Worm (Caenorhabditis elegans) whole organism, young adult: Measurements from ENCODE around the gene Y73C8C.12.

Source experiments
- K11D2.4 ChIP-seq: fragments of 200-800 bp; sonication (Bioruptor generic); IDR thresholded peaks from 2 replicates; pipeline ENCODE4 v1.3.6; 2022; ENCODE audit warnings: missing genetic modification reagents, missing genetic modification characterization, missing compliant biosample characterization
- K12H6.12 ChIP-seq: fragments of 200-800 bp; sonication (Bioruptor generic); optimal IDR thresholded peaks from 2 replicates; lab custom pipeline; 2018; ENCODE audit warnings: mild to moderate bottlenecking, missing genetic modification characterization, missing compliant biosample characterization
- Y67H2A.10 ChIP-seq: fragments of 200-800 bp; sonication (Bioruptor generic); conservative IDR thresholded peaks from 2 replicates; pipeline ENCODE4 v1.3.6; 2022; ENCODE audit warnings: missing genetic modification reagents, missing genetic modification characterization, missing compliant biosample characterization
- ZK185.1 ChIP-seq: sonication (generic microtip); optimal IDR thresholded peaks from 2 replicates; lab custom pipeline; 2016; ENCODE audit warnings: mild to moderate bottlenecking, missing genetic modification characterization, missing compliant biosample characterization; ENCODE audit not compliant: poor library complexity, severe bottlenecking
- athp-1 ChIP-seq: sonication (generic microtip); optimal IDR thresholded peaks from 2 replicates; lab custom pipeline; 2017; ENCODE audit warnings: mild to moderate bottlenecking, missing genetic modification characterization, missing compliant biosample characterization
- ceh-40 ChIP-seq: fragments of 200-800 bp; sonication (Bioruptor generic); IDR thresholded peaks from 2 replicates; pipeline ENCODE4 v1.3.6; 2022; ENCODE audit warnings: missing genetic modification characterization, missing compliant biosample characterization
- dpl-1 ChIP-seq: fragments of 150-350 bp; optimal IDR thresholded peaks from 2 replicates; lab custom pipeline; 2014; ENCODE audit warnings: missing biosample characterization, missing genetic modification reagents, missing genetic modification characterization
- egl-18 ChIP-seq: fragments of 200-800 bp; sonication (Bioruptor generic); IDR thresholded peaks from 2 replicates; pipeline ENCODE4 v1.3.6; 2022; ENCODE audit warnings: missing genetic modification reagents, missing genetic modification characterization, missing compliant biosample characterization
- egl-44 ChIP-seq: fragments of 200-800 bp; sonication (Bioruptor generic); IDR thresholded peaks from 2 replicates; pipeline ENCODE4 v1.3.6; 2022; ENCODE audit warnings: missing genetic modification reagents, missing genetic modification characterization, missing compliant biosample characterization
- hlh-26 ChIP-seq: fragments of 200-800 bp; sonication (Bioruptor generic); conservative IDR thresholded peaks from 2 replicates; pipeline ENCODE4 v1.3.6; 2022; ENCODE audit warnings: missing genetic modification reagents, missing genetic modification characterization, missing compliant biosample characterization
- lag-1 ChIP-seq: fragments of 200-800 bp; sonication (Bioruptor generic); IDR thresholded peaks from 2 replicates; pipeline ENCODE4 v1.3.6; 2022; ENCODE audit warnings: missing genetic modification reagents, missing genetic modification characterization, missing compliant biosample characterization
- lin-26 ChIP-seq: fragments of 200-800 bp; sonication (Bioruptor generic); IDR thresholded peaks from 2 replicates; pipeline ENCODE4 v1.3.6; 2022; ENCODE audit warnings: missing genetic modification reagents, missing genetic modification characterization, missing compliant biosample characterization
- lin-40 ChIP-seq: sonication (generic microtip); optimal IDR thresholded peaks from 2 replicates; lab custom pipeline; 2016; ENCODE audit warnings: missing genetic modification characterization, mild to moderate bottlenecking, missing compliant biosample characterization, missing genotype, missing genetic modification reagents
- lir-1 ChIP-seq: fragments of 200-800 bp; sonication (Bioruptor generic); conservative IDR thresholded peaks from 2 replicates; pipeline ENCODE4 v1.3.6; 2022; ENCODE audit warnings: missing genetic modification reagents, missing genetic modification characterization, missing compliant biosample characterization
- lsl-1 ChIP-seq: fragments of 200-800 bp; sonication (Bioruptor generic); optimal IDR thresholded peaks from 2 replicates; lab custom pipeline; 2018; ENCODE audit warnings: mild to moderate bottlenecking, missing genetic modification characterization, moderate library complexity, missing compliant biosample characterization
- madf-10 ChIP-seq: sonication (generic microtip); optimal IDR thresholded peaks from 2 replicates; lab custom pipeline; 2016; ENCODE audit warnings: mild to moderate bottlenecking, missing genetic modification characterization, missing compliant biosample characterization
- madf-8 ChIP-seq: fragments of 200-800 bp; sonication (Bioruptor generic); conservative IDR thresholded peaks from 2 replicates; pipeline ENCODE4 v1.3.6; 2022; ENCODE audit warnings: missing genetic modification reagents, missing genetic modification characterization, missing compliant biosample characterization
- mxl-1 ChIP-seq: sonication (generic microtip); optimal IDR thresholded peaks from 2 replicates; lab custom pipeline; 2016; ENCODE audit warnings: missing genetic modification characterization, missing compliant biosample characterization
- nhr-179 ChIP-seq: sonication (generic microtip); optimal IDR thresholded peaks from 2 replicates; lab custom pipeline; 2016; ENCODE audit warnings: mild to moderate bottlenecking, missing genetic modification characterization, missing compliant biosample characterization
- pha-4 ChIP-seq: fragments of 150-350 bp; sonication (generic microtip); optimal IDR thresholded peaks from 2 replicates; lab custom pipeline; 2014; ENCODE audit warnings: missing biosample characterization, missing genetic modification reagents, missing genetic modification characterization
- repo-1 ChIP-seq: sonication (generic microtip); optimal IDR thresholded peaks from 2 replicates; lab custom pipeline; 2017; ENCODE audit warnings: mild to moderate bottlenecking, missing genetic modification characterization, missing compliant biosample characterization
- snpc-1.1 ChIP-seq: sonication (generic microtip); optimal IDR thresholded peaks from 2 replicates; lab custom pipeline; 2017; ENCODE audit warnings: missing genetic modification characterization, mild to moderate bottlenecking, missing compliant biosample characterization, antibody characterized with exemption, moderate library complexity, missing genotype, missing genetic modification reagents; ENCODE audit not compliant: insufficient read depth
- snpc-1.3 ChIP-seq: sonication (generic microtip); optimal IDR thresholded peaks from 2 replicates; lab custom pipeline; 2017; ENCODE audit warnings: missing genetic modification characterization, mild to moderate bottlenecking, missing compliant biosample characterization, antibody characterized with exemption, moderate library complexity, missing genotype, missing genetic modification reagents; ENCODE audit not compliant: insufficient read depth
- snpc-3.4 ChIP-seq: sonication (generic microtip); optimal IDR thresholded peaks from 2 replicates; lab custom pipeline; 2017; ENCODE audit warnings: missing genetic modification characterization, mild to moderate bottlenecking, missing compliant biosample characterization, antibody characterized with exemption, moderate library complexity, missing genotype, missing genetic modification reagents
- snpc-4 ChIP-seq, 5 experiments: fragments of 150-350 bp in 1 of 5; sonication (generic microtip) in 4 of 5; optimal IDR thresholded peaks; 2 replicates each; lab custom pipeline; 2014 to 2018; ENCODE audit warnings: missing genetic modification characterization in 5 of 5, missing biosample characterization in 3 of 5, antibody characterized with exemption in 2 of 5, mild to moderate bottlenecking in 2 of 5, missing compliant biosample characterization in 2 of 5, missing genotype in 2 of 5, moderate library complexity in 2 of 5, missing genetic modification reagents in 1 of 5
- somi-1 ChIP-seq: fragments of 200-800 bp; sonication (Bioruptor generic); optimal IDR thresholded peaks from 2 replicates; lab custom pipeline; 2018; ENCODE audit warnings: mild to moderate bottlenecking, missing genetic modification characterization, missing compliant biosample characterization
- sptf-2 ChIP-seq: fragments of 200-800 bp; sonication (Bioruptor generic); optimal IDR thresholded peaks from 2 replicates; lab custom pipeline; 2018; ENCODE audit warnings: mild to moderate bottlenecking, missing genetic modification characterization, missing compliant biosample characterization
- tbx-9 ChIP-seq: sonication (generic microtip); optimal IDR thresholded peaks from 2 replicates; lab custom pipeline; 2016; ENCODE audit warnings: borderline replicate concordance, missing genetic modification characterization, inconsistent platforms, missing compliant biosample characterization
- unc-62 ChIP-seq: fragments of 150-350 bp; optimal IDR thresholded peaks from 2 replicates; lab custom pipeline; 2014; ENCODE audit warnings: missing biosample characterization, missing genetic modification reagents, missing genetic modification characterization
- zim-3 ChIP-seq: sonication (generic microtip); optimal IDR thresholded peaks from 2 replicates; lab custom pipeline; 2017; ENCODE audit warnings: mild to moderate bottlenecking, missing genetic modification characterization, moderate library complexity, missing compliant biosample characterization
- ztf-18 ChIP-seq: sonication (generic microtip); optimal IDR thresholded peaks from 2 replicates; lab custom pipeline; 2016; ENCODE audit warnings: missing genotype, mild to moderate bottlenecking, missing genetic modification characterization, missing compliant biosample characterization
- ztf-22 ChIP-seq: fragments of 200-800 bp; sonication (Bioruptor generic); optimal IDR thresholded peaks from 2 replicates; lab custom pipeline; 2018; ENCODE audit warnings: mild to moderate bottlenecking, missing genetic modification characterization, moderate library complexity, missing compliant biosample characterization
- ztf-25 ChIP-seq: fragments of 200-800 bp; sonication (Bioruptor generic); IDR thresholded peaks from 2 replicates; pipeline ENCODE4 v1.3.6; 2022; ENCODE audit warnings: missing genetic modification reagents, missing genetic modification characterization, missing compliant biosample characterization

The Y73C8C.12 gene

DNA sequence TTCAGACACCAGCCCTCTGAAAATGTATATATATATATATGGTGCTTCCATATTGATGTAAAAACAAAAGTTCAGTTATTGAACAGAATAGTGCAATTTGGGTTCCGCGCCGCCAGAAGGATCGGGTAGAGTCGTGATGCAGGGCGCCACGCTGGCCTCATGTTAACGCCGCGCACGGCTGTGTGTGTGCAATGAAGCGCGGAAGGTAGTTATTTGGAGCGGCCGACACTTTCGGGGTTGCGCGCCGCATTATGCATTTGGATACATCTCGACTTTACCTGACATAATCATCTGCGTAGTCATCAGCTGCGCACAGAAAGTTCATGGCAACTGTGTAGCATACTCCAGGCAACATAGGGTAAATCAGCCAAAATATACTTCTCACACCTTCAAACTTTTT, 18.2 kb upstream of the Y73C8C.12 start:
- no peak for TF ChIP-seq lin-26
- TF ChIP-seq ZK185.1 (tag; lab: Kevin White, UChicago) = no peak
- 0 out of 2 replicates have a peak, but pooled peaks have one; percentile 14 for TF ChIP-seq egl-18
- TF ChIP-seq ztf-18 (tag; lab: Kevin White, UChicago) = no peak
- no peak for TF ChIP-seq mxl-1 (tag; lab: Kevin White, UChicago)
- TF ChIP-seq lin-40 (tag; lab: Kevin White, UChicago) = no peak
- peak; percentile 21 for TF ChIP-seq snpc-4 (GFP tag; optimal IDR thresholded peaks at IDR 0.05; lab: Kevin White, UChicago)
- peak in 1 of 4 experiments; percentile 91 for TF ChIP-seq snpc-4 (tag; optimal IDR thresholded peaks at IDR 0.05; lab: Kevin White, UChicago)
- no peak for TF ChIP-seq tbx-9 (tag; lab: Kevin White, UChicago)
- no peak for TF ChIP-seq snpc-1.3
- no peak for TF ChIP-seq lir-1 (GFP tag; lab: Robert Waterston, UW)
- TF ChIP-seq lsl-1 (GFP tag; lab: Kevin White, UChicago) = no peak
- no peak for TF ChIP-seq Y67H2A.10 (GFP tag; lab: Robert Waterston, UW)
- no peak for TF ChIP-seq K11D2.4 (GFP tag; lab: Robert Waterston, UW)
- TF ChIP-seq nhr-179 = no peak
- no peak for TF ChIP-seq egl-44 (GFP tag; lab: Robert Waterston, UW)
- TF ChIP-seq pha-4 (tag; lab: Kevin White, UChicago) = no peak
- TF ChIP-seq athp-1 (tag; lab: Kevin White, UChicago) = no peak
- TF ChIP-seq madf-10 (tag; lab: Kevin White, UChicago) = no peak
- no peak for TF ChIP-seq zim-3
- TF ChIP-seq snpc-1.1 (tag; lab: Kevin White, UChicago) = peak; percentile 63
- TF ChIP-seq ceh-40 (GFP tag; lab: Robert Waterston, UW) = no peak
- TF ChIP-seq snpc-3.4 = no peak
- TF ChIP-seq repo-1 (tag; lab: Kevin White, UChicago) = no peak
- no peak for TF ChIP-seq unc-62 (GFP tag; lab: Kevin White, UChicago)

DNA sequence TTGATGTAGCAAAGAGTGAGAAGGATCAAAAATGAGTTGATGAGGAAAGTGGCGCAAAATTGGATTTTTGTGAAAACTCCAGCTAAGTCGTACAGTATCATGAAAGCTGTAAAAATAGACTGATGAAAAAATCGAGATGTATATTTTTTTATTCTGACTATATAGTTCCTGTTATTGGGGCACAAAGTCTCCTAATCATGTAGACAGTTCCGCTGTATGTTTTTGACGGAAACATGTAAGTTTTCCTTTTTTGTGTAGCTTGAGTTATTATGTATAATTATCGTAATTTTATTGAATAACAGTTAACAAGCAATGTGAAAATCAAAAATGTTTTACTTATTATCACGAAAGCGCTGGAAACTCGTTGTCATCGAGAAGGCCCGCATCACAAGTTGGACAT, 17.6 kb upstream of the Y73C8C.12 start, which contains the start of gene str-68:
TSS of gene str-68 (minus strand) at position 101 of the 400 bp plus-strand sequence.
- TF ChIP-seq dpl-1 (GFP tag; lab: Kevin White, UChicago) (no peak), repo-1 (tag; lab: Kevin White, UChicago) (no peak), ZK185.1 (tag; lab: Kevin White, UChicago) (no peak), hlh-26 (GFP tag; lab: Robert Waterston, UW) (no peak), K12H6.12 (no peak)

DNA sequence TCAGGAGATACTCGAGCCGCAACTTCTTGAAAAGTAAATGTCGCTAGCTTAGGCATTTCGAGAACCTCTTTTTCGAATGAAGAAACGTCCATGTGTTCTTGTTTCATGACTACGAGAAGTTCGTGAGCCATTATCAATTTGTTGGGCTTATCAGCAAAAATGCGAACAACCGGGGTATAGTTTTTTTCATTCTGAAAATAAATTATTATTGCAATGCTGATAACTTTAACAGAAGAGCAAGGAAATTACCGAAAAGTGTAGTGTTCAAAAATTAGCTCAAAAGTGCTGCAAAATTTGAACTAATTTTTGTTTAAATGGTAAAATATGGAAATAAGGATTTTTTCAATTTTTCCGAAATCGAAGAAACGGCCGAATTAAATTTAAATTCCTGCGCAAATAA, 12.8 kb upstream of the Y73C8C.12 start:
- TF ChIP-seq madf-8 (GFP tag; lab: Robert Waterston, UW) (no peak), snpc-1.3 (no peak), somi-1 (GFP tag; lab: Kevin White, UChicago) (no peak)

DNA sequence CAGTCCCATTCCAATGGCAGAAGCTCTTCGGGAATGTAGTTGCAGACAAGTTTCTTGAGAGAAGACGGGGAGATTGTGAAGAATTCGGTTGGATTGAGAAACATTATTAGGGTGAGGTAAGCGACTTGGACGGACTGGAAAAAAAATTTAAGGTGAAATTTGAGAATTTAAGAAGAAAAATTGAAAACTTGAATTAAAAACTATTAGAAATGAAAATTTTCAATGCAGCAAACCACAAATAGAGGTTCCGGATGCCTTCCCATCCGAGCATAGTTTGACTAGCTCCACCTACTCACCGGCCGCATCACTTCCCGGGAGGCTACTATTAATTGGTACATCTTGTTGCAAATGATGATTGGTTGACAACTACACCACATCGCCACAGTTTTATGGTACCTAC, 11.3 kb upstream of the Y73C8C.12 start, which contains the start of gene Y73C8C.8:
TSS of gene Y73C8C.8 (minus strand) at position 101 of the 400 bp plus-strand sequence.
- TF ChIP-seq snpc-4 (GFP tag; optimal IDR thresholded peaks at IDR 0.05; lab: Kevin White, UChicago) (no peak), snpc-4 (tag; optimal IDR thresholded peaks at IDR 0.05; lab: Kevin White, UChicago) (no peak), ztf-22 (GFP tag; lab: Kevin White, UChicago) (no peak), lag-1 (GFP tag; lab: Robert Waterston, UW) (no peak), ztf-25 (no peak), sptf-2 (GFP tag; lab: Kevin White, UChicago) (no peak), snpc-1.3 (no peak)
